Fruit fly (Drosophila melanogaster) whole organism, pupa: ENCODE data around the gene Hasp.

ENCODE experiments used
- CG10348 ChIP-seq: fragments of 200-800 bp; sonication (Bioruptor generic); IDR thresholded peaks from 2 replicates; pipeline ENCODE4 v1.3.6; 2022; ENCODE audit warnings: missing biosample characterization, missing genetic modification characterization
- CG12605 ChIP-seq: fragments of 200-800 bp; sonication (Bioruptor generic); IDR thresholded peaks from 2 replicates; pipeline ENCODE4 v1.3.6; 2022; ENCODE audit warnings: missing biosample characterization, missing genetic modification characterization
- CG13204 ChIP-seq: fragments of 200-800 bp; sonication (Bioruptor generic); optimal IDR thresholded peaks from 2 replicates; lab custom pipeline; 2018; ENCODE audit warnings: missing biosample characterization, mild to moderate bottlenecking, missing genetic modification characterization, moderate library complexity
- CG14655 ChIP-seq: fragments of 200-800 bp; sonication (Bioruptor generic); optimal IDR thresholded peaks from 3 replicates; lab custom pipeline; 2017; ENCODE audit warnings: mild to moderate bottlenecking, missing biosample characterization, missing genetic modification reagents, missing genetic modification characterization
- CG15710 ChIP-seq: fragments of 200-800 bp; sonication (Bioruptor generic); optimal IDR thresholded peaks from 2 replicates; lab custom pipeline; 2018; ENCODE audit warnings: missing biosample characterization, mild to moderate bottlenecking, missing genetic modification characterization, moderate library complexity
- CG17806 ChIP-seq: fragments of 200-800 bp; sonication (Bioruptor generic); optimal IDR thresholded peaks from 2 replicates; lab custom pipeline; 2018; ENCODE audit warnings: missing biosample characterization, mild to moderate bottlenecking, missing genetic modification characterization, moderate library complexity
- CG34367 ChIP-seq: fragments of 200-800 bp; sonication (Bioruptor generic); optimal IDR thresholded peaks from 2 replicates; lab custom pipeline; 2018; ENCODE audit warnings: missing biosample characterization, mild to moderate bottlenecking, missing genetic modification characterization
- CG4496 ChIP-seq: fragments of 200-800 bp; sonication (Bioruptor generic); IDR thresholded peaks from 3 replicates; pipeline ENCODE4 v1.3.6; 2022; ENCODE audit warnings: missing biosample characterization, missing genetic modification characterization
- CG8301 ChIP-seq: fragments of 200-800 bp; sonication (Bioruptor generic); optimal IDR thresholded peaks from 2 replicates; lab custom pipeline; 2018; ENCODE audit warnings: missing biosample characterization, mild to moderate bottlenecking, missing genetic modification characterization
- CG9948 ChIP-seq: fragments of 200-800 bp; sonication (Bioruptor generic); optimal IDR thresholded peaks from 2 replicates; lab custom pipeline; 2018; ENCODE audit warnings: missing biosample characterization, mild to moderate bottlenecking, missing genetic modification characterization, moderate library complexity
- D1 ChIP-seq: fragments of 200-800 bp; sonication (Bioruptor generic); optimal IDR thresholded peaks from 2 replicates; lab custom pipeline; 2018; ENCODE audit warnings: missing biosample characterization, mild to moderate bottlenecking, missing genetic modification characterization, moderate library complexity
- EcR ChIP-seq: fragments of 200-800 bp; sonication (Bioruptor generic); optimal IDR thresholded peaks from 3 replicates; lab custom pipeline; 2019; ENCODE audit warnings: missing biosample characterization, missing genetic modification characterization, mild to moderate bottlenecking, moderate library complexity, missing genetic modification reagents
- Ets98B ChIP-seq: fragments of 200-800 bp; sonication (Bioruptor generic); IDR thresholded peaks from 2 replicates; pipeline ENCODE4 v1.3.6; 2022; ENCODE audit warnings: missing biosample characterization, missing genetic modification characterization
- Pif1A ChIP-seq: fragments of 200-800 bp; sonication (Bioruptor generic); optimal IDR thresholded peaks from 3 replicates; lab custom pipeline; 2016; ENCODE audit warnings: missing biosample characterization, missing genetic modification characterization
- Snoo ChIP-seq: fragments of 200-800 bp; sonication (Bioruptor generic); optimal IDR thresholded peaks from 3 replicates; lab custom pipeline; 2017; ENCODE audit warnings: missing biosample characterization, mild to moderate bottlenecking, missing genetic modification characterization, inconsistent platforms
- fd96Ca ChIP-seq: fragments of 200-800 bp; sonication (Bioruptor generic); IDR thresholded peaks from 3 replicates; pipeline ENCODE4 v1.3.6; 2022; ENCODE audit warnings: missing biosample characterization, missing genetic modification characterization
- gl ChIP-seq: fragments of 200-800 bp; sonication (Bioruptor generic); optimal IDR thresholded peaks from 2 replicates; lab custom pipeline; 2018; ENCODE audit warnings: missing biosample characterization, mild to moderate bottlenecking, missing genetic modification characterization
- rn ChIP-seq: fragments of 200-800 bp; sonication (Bioruptor generic); IDR thresholded peaks from 2 replicates; pipeline ENCODE4 v1.3.6; 2022; ENCODE audit warnings: missing biosample characterization, missing genetic modification characterization

Gene Hasp

DNA sequence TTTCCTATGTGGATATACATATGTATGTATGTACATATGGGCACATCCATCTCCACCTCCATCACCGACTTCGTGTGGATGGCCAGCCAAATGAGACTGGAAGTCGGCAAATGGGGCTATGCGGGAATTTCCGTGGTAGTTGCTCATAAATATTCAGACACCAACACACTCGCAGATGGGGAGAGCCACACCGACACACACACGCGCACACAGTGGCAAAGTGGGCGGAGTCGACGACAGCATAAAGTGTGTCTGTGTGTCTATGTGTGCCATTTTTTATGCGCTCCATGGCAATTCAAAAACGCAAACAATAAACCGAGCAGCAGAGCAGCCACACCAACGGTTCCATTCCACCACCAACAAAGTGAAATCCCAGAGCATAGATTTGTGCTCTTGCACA is 54.1 kb downstream of the Hasp start:
- TF ChIP-seq Ets98B (GFP tag; lab: Robert Waterston, UW) (peak; percentile 19; the same call in 1 of the 2 replicates), CG10348 (GFP tag; lab: Robert Waterston, UW) (no peak), CG4496 (GFP tag; lab: Robert Waterston, UW) (peak; percentile 72; the same call in 2 of the 3 replicates)

DNA sequence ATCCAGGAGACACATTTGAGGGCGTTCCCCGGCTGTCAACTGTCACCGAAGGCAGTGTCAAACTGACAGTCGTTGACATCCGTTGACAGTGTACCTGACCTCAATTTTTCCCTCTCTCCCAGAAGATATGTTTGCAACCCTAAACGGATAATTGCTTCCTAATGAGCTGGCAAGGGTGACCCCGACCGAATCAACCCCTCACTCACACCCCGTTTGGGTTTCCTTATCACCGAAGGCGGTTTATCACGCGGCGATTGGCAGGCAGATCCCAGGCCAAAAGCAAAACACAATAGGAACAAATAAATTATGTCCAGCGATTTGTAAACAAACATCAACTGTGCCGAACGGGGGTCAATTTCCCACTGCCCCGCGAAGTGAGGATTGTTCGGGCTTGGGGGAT is 57.6 kb downstream of the Hasp start:
- no peak for TF ChIP-seq gl (tag; lab: Kevin White, UChicago)
- no peak for TF ChIP-seq CG8301 (tag; lab: Kevin White, UChicago)
- no peak for TF ChIP-seq CG14655
- TF ChIP-seq CG15710 (tag; lab: Kevin White, UChicago) = no peak
- TF ChIP-seq CG9948 (tag; lab: Kevin White, UChicago) = no peak
- no peak for TF ChIP-seq rn (GFP tag; lab: Robert Waterston, UW)
- no peak for TF ChIP-seq Ets98B (GFP tag; lab: Robert Waterston, UW)
- no peak for TF ChIP-seq CG17806 (tag; lab: Kevin White, UChicago)
- TF ChIP-seq Snoo (tag; lab: Kevin White, UChicago) = no peak
- TF ChIP-seq CG4496 (GFP tag; lab: Robert Waterston, UW) = no peak
- no peak for TF ChIP-seq CG13204 (GFP tag; lab: Kevin White, UChicago)
- TF ChIP-seq EcR (GFP tag; lab: Kevin White, UChicago) = no peak
- no peak for TF ChIP-seq D1 (tag; lab: Kevin White, UChicago)
- no peak for TF ChIP-seq fd96Ca (GFP tag; lab: Robert Waterston, UW)
- no peak for TF ChIP-seq CG10348 (GFP tag; lab: Robert Waterston, UW)
- TF ChIP-seq CG12605 (GFP tag; lab: Robert Waterston, UW) = no peak
- no peak for TF ChIP-seq Pif1A (GFP tag; lab: Kevin White, UChicago)
- no peak for TF ChIP-seq CG34367 (tag; lab: Kevin White, UChicago)
- TF ChIP-seq, all 21 proteins: peak for 0
